Worm (Caenorhabditis elegans): ENCODE data around the gene rev-3.

Gene rev-3

ce11 chrIII:5826895-5827437, 36.5 kb upstream of the rev-3 start (continued):
- no peak for TF ChIP-seq zag-1 (tag; optimal IDR thresholded peaks at IDR 0.05)

ce11 chrIII:5824450-5824972, 34.1 kb upstream of the rev-3 start:
- TF ChIP-seq ctbp-1 (GFP tag; IDR thresholded peaks at IDR 0.05), result no peak
- TF ChIP-seq unc-62 (GFP tag; optimal IDR thresholded peaks at IDR 0.05 in 1 of 2), result peak in 1 of 2 experiments; percentile 70
- TF ChIP-seq unc-62 (tag; optimal IDR thresholded peaks at IDR 0.05), result no peak
- no peak for TF ChIP-seq daf-8 (GFP tag; IDR thresholded peaks at IDR 0.05)

ce11 chrIII:5823617-5824016, 33.2 kb upstream of the rev-3 start, which contains the start of gene R12B2.8:
Gene R12B2.8 (plus strand): TSS chrIII:5823917.
- TF ChIP-seq nhr-77 (tag; optimal IDR thresholded peaks at IDR 0.05) (no peak), ces-1 (GFP tag; optimal IDR thresholded peaks at IDR 0.05) (no peak), arid-1 (GFP tag; conservative IDR thresholded peaks at IDR 0.05) (no peak), Y48G9A.11 (GFP tag; IDR thresholded peaks at IDR 0.05) (no peak), ZK546.5 (tag; optimal IDR thresholded peaks at IDR 0.05) (no peak), lin-15B (tag; optimal IDR thresholded peaks at IDR 0.05) (no peak), zfp-2 (tag; optimal IDR thresholded peaks at IDR 0.05) (no peak), egl-43 (GFP tag; IDR thresholded peaks at IDR 0.05) (no peak), unc-39 (tag; optimal IDR thresholded peaks at IDR 0.05) (no peak), ztf-7 (tag; optimal IDR thresholded peaks at IDR 0.05) (no peak), spr-1 (tag; optimal IDR thresholded peaks at IDR 0.05) (no peak), ctbp-1 (GFP tag; IDR thresholded peaks at IDR 0.05) (no peak), ceh-82 (tag; optimal IDR thresholded peaks at IDR 0.05) (no peak), daf-8 (GFP tag; IDR thresholded peaks at IDR 0.05) (no peak), nhr-28 (tag; optimal IDR thresholded peaks at IDR 0.05) (no peak), lir-3 (tag; optimal IDR thresholded peaks at IDR 0.05) (no peak), mes-2 (tag; optimal IDR thresholded peaks at IDR 0.05; ENCODE audit: poor library complexity, severe bottlenecking) (no peak), F37D6.2 (tag; optimal IDR thresholded peaks at IDR 0.05) (no peak)

ce11 chrIII:5822816-5823215, 32.4 kb upstream of the rev-3 start:
- TF ChIP-seq ztf-11 (tag; optimal IDR thresholded peaks at IDR 0.05) (no peak), nhr-77 (tag; optimal IDR thresholded peaks at IDR 0.05) (no peak), hif-1 (tag; optimal IDR thresholded peaks at IDR 0.05) (no peak), ama-1 (optimal IDR thresholded peaks at IDR 0.05) (no peak), fkh-10 (GFP tag; optimal IDR thresholded peaks at IDR 0.05) (no peak), aha-1 (tag) (no peak), ceh-44 (GFP tag; IDR thresholded peaks at IDR 0.05) (no peak), spr-3 (GFP tag; optimal IDR thresholded peaks at IDR 0.05) (no peak), tag-97 (GFP tag; IDR thresholded peaks at IDR 0.05) (no peak), madf-9 (GFP tag; conservative IDR thresholded peaks at IDR 0.05) (no peak), snpc-4 (tag; optimal IDR thresholded peaks at IDR 0.05) (no peak)

- TF ChIP-seq egl-43 (GFP tag; IDR thresholded peaks at IDR 0.05) (no peak), Y48G9A.11 (GFP tag; IDR thresholded peaks at IDR 0.05) (no peak), pqm-1 (tag; optimal IDR thresholded peaks at IDR 0.05) (no peak), ceh-82 (tag; optimal IDR thresholded peaks at IDR 0.05) (no peak)
Measured at ce11 chrIII:5815932-5816331, 25.5 kb upstream of the rev-3 start, which contains the start of gene sma-4. Gene sma-4 (plus strand): TSS chrIII:5816232.

- 0 out of 2 replicates have a peak, but pooled peaks have one; percentile 17 for TF ChIP-seq T26A8.4 (GFP tag; IDR thresholded peaks at IDR 0.05)
- no peak for TF ChIP-seq daf-16 (GFP tag; optimal IDR thresholded peaks at IDR 0.05)
- TF ChIP-seq daf-16 (tag; optimal IDR thresholded peaks at IDR 0.05), result peak; percentile 18
- TF ChIP-seq ceh-62 (tag; optimal IDR thresholded peaks at IDR 0.05), result no peak
- TF ChIP-seq mes-2 (tag; optimal IDR thresholded peaks at IDR 0.05; ENCODE audit: poor library complexity, severe bottlenecking), result peak; percentile 43
- TF ChIP-seq unc-130 (GFP tag; optimal IDR thresholded peaks at IDR 0.05), result no peak
- TF ChIP-seq mxl-3 (GFP tag; optimal IDR thresholded peaks at IDR 0.05), result peak; percentile 30
- no peak for TF ChIP-seq lin-29 (GFP tag; IDR thresholded peaks at IDR 0.05)
- peak; percentile 76 for TF ChIP-seq hlh-11 (tag; optimal IDR thresholded peaks at IDR 0.05)
- peak; percentile 45 for TF ChIP-seq nhr-28 (tag; optimal IDR thresholded peaks at IDR 0.05)
- peak; percentile 21; the same call in 1 of the 2 replicates for TF ChIP-seq dmd-6 (GFP tag; IDR thresholded peaks at IDR 0.05)
- TF ChIP-seq ceh-20 (GFP tag; IDR thresholded peaks at IDR 0.05), result peak; percentile 56; the same call in 1 of the 2 replicates
- TF ChIP-seq nhr-42 (GFP tag; IDR thresholded peaks at IDR 0.05), result no peak
Measured at ce11 chrIII:5814799-5815198, 24.3 kb upstream of the rev-3 start, which contains the start of gene R12B2.7. Gene R12B2.7 (plus strand): TSS chrIII:5815045.

Data from whole organism, L4 larva.